Worm (Caenorhabditis elegans) whole organism, L3 larva: Measurements from ENCODE around the gene pafo-1.

ENCODE experiments used
- R02D3.7 ChIP-seq: fragments of 150-350 bp; optimal IDR thresholded peaks from 2 replicates; lab custom pipeline; 2014; ENCODE audit warnings: missing biosample characterization, missing genetic modification characterization
- ZK546.5 ChIP-seq: sonication (generic microtip); optimal IDR thresholded peaks from 2 replicates; lab custom pipeline; 2017; ENCODE audit warnings: missing biosample characterization, missing genetic modification characterization
- egl-27 ChIP-seq: sonication (generic microtip); optimal IDR thresholded peaks from 4 replicates; lab custom pipeline; 2017; ENCODE audit warnings: missing biosample characterization, missing genetic modification reagents, missing genetic modification characterization
- fos-1 ChIP-seq: fragments of 150-350 bp; optimal IDR thresholded peaks from 2 replicates; lab custom pipeline; 2014; ENCODE audit warnings: missing biosample characterization, missing genetic modification characterization
- lin-15B ChIP-seq: fragments of 150-350 bp; optimal IDR thresholded peaks from 2 replicates; lab custom pipeline; 2014; ENCODE audit warnings: missing biosample characterization, missing genetic modification characterization
- lin-39 ChIP-seq: fragments of 150-350 bp; optimal IDR thresholded peaks from 2 replicates; lab custom pipeline; 2018; ENCODE audit warnings: missing biosample characterization, missing genetic modification reagents, missing genetic modification characterization
- mdl-1 ChIP-seq: fragments of 150-350 bp; optimal IDR thresholded peaks from 2 replicates; lab custom pipeline; 2014; ENCODE audit warnings: missing biosample characterization, missing genetic modification characterization
- nfya-1 ChIP-seq: sonication (generic microtip); optimal IDR thresholded peaks from 2 replicates; lab custom pipeline; 2017; ENCODE audit warnings: missing genetic modification characterization, mild to moderate bottlenecking, missing compliant biosample characterization, antibody characterized with exemption, moderate library complexity; ENCODE audit not compliant: insufficient read depth
- nhr-23 ChIP-seq: fragments of 150-350 bp; optimal IDR thresholded peaks from 2 replicates; lab custom pipeline; 2014; ENCODE audit warnings: missing biosample characterization, missing genetic modification reagents, missing genetic modification characterization
- snpc-4 ChIP-seq: fragments of 150-350 bp; optimal IDR thresholded peaks from 2 replicates; lab custom pipeline; 2014; ENCODE audit warnings: missing biosample characterization, missing genetic modification characterization
- tbx-2 ChIP-seq: sonication (generic microtip); optimal IDR thresholded peaks from 2 replicates; lab custom pipeline; 2016; ENCODE audit warnings: mild to moderate bottlenecking, missing genetic modification characterization, missing compliant biosample characterization
- ztf-4 ChIP-seq: fragments of 150-350 bp; optimal IDR thresholded peaks from 2 replicates; lab custom pipeline; 2014; ENCODE audit warnings: missing biosample characterization, missing genetic modification characterization

DNA sequence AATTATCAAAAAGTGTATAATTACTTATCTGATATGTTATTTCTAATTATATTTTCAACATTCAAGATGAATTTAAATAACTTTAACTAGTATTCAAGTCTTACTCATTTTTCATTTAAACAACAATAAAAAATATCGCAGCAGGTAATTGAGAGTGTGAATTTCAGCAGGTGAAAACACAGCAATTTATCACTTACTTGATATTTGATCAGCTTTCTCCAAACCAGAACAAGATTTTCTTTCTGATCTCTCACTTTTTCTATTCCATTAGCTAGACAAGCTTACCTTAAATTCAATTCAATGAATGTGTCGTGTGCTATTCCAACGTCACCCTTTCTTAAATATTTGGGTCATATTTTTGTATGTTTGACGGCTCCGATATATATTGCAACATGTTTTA, 35.9 kb upstream of the pafo-1 start, which contains the start of gene srh-1:
- TF ChIP-seq R02D3.7 (tag; lab: Kevin White, UChicago) (no peak), lin-15B (tag; lab: Kevin White, UChicago) (no peak), mdl-1 (tag; lab: Kevin White, UChicago) (no peak), lin-39 (tag; lab: Kevin White, UChicago) (no peak), ZK546.5 (tag; lab: Kevin White, UChicago) (no peak), ztf-4 (tag; lab: Kevin White, UChicago) (no peak), fos-1 (tag; lab: Kevin White, UChicago) (no peak), nfya-1 (tag; lab: Kevin White, UChicago) (no peak), egl-27 (tag; lab: Kevin White, UChicago) (no peak), snpc-4 (tag; lab: Kevin White, UChicago) (no peak), tbx-2 (no peak), nhr-23 (tag; lab: Kevin White, UChicago) (no peak)
